Worm (Caenorhabditis elegans): ENCODE results near the gene Y6E2A.1.

- TF ChIP-seq med-1 (GFP tag; optimal IDR thresholded peaks at IDR 0.05; ENCODE audit: insufficient read depth) (no peak), ref-1 (GFP tag; conservative IDR thresholded peaks at IDR 0.05) (no peak), ztf-29 (GFP tag; IDR thresholded peaks at IDR 0.05) (no peak)
Observed at ce11 chrV:15661003-15661402, 49.3 kb downstream of the Y6E2A.1 start.
